Worm (Caenorhabditis elegans) whole organism, midembryonic: ENCODE measurements around the gene cest-34.

Experiments
- T22C8.4 ChIP-seq: fragments of 200-800 bp; sonication (Bioruptor generic); IDR thresholded peaks from 2 replicates; pipeline ENCODE4 v1.3.6; 2022; ENCODE audit warnings: missing genetic modification characterization, missing compliant biosample characterization
- cog-1 ChIP-seq: sonication (generic microtip); optimal IDR thresholded peaks from 2 replicates; lab custom pipeline; 2016; ENCODE audit warnings: missing genetic modification characterization, missing compliant biosample characterization
- flt-1 ChIP-seq: fragments of 200-800 bp; sonication (Bioruptor generic); IDR thresholded peaks from 2 replicates; pipeline ENCODE4 v1.3.6; 2022; ENCODE audit warnings: missing genetic modification characterization, missing compliant biosample characterization
- klf-2 ChIP-seq: fragments of 200-800 bp; sonication (Bioruptor generic); conservative IDR thresholded peaks from 2 replicates; pipeline ENCODE4 v1.3.6; 2022; ENCODE audit warnings: missing genetic modification reagents, missing genetic modification characterization, missing compliant biosample characterization
- med-1 ChIP-seq: sonication (generic microtip); optimal IDR thresholded peaks from 2 replicates; lab custom pipeline; 2017; ENCODE audit warnings: missing genetic modification characterization, mild to moderate bottlenecking, missing compliant biosample characterization, antibody characterized with exemption, missing genetic modification reagents; ENCODE audit not compliant: insufficient read depth
- ref-1 ChIP-seq: fragments of 200-800 bp; sonication (Bioruptor generic); conservative IDR thresholded peaks from 2 replicates; pipeline ENCODE4 v1.3.6; 2022; ENCODE audit warnings: missing genetic modification reagents, missing genetic modification characterization, missing compliant biosample characterization
- tab-1 ChIP-seq: fragments of 200-800 bp; sonication (Bioruptor generic); IDR thresholded peaks from 2 replicates; pipeline ENCODE4 v1.3.6; 2022; ENCODE audit warnings: missing genetic modification characterization, missing compliant biosample characterization
- ztf-23 ChIP-seq: fragments of 200-800 bp; sonication (Bioruptor generic); IDR thresholded peaks from 2 replicates; pipeline ENCODE4 v1.3.6; 2022; ENCODE audit warnings: missing genetic modification reagents, missing genetic modification characterization, missing compliant biosample characterization
- ztf-29 ChIP-seq: fragments of 200-800 bp; sonication (Bioruptor generic); IDR thresholded peaks from 2 replicates; pipeline ENCODE4 v1.3.6; 2022; ENCODE audit warnings: missing genetic modification reagents, missing genetic modification characterization, missing compliant biosample characterization

The cest-34 gene

ce11 chrV:6694668-6695067 is 18.1 kb downstream of the cest-34 start, which contains the start of gene W02F12.8:
Gene W02F12.8, minus strand, starts transcription at chrV:6694768.
- TF ChIP-seq cog-1 (tag; lab: Kevin White, UChicago), result no peak
- TF ChIP-seq T22C8.4, result no peak
- no peak for TF ChIP-seq ztf-29
- no peak for TF ChIP-seq ztf-23 (GFP tag; lab: Robert Waterston, UW)
- no peak for TF ChIP-seq klf-2
- TF ChIP-seq ref-1 (GFP tag; lab: Robert Waterston, UW), result no peak
- no peak for TF ChIP-seq tab-1 (GFP tag; lab: Robert Waterston, UW)
- TF ChIP-seq med-1 (GFP tag; lab: Kevin White, UChicago), result no peak
- no peak for TF ChIP-seq flt-1 (GFP tag; lab: Robert Waterston, UW)

- TF ChIP-seq ztf-23 (GFP tag; lab: Robert Waterston, UW) (no peak), ztf-29 (no peak), klf-2 (no peak), tab-1 (GFP tag; lab: Robert Waterston, UW) (no peak), med-1 (GFP tag; lab: Kevin White, UChicago) (no peak)
These were observed 21.0 kb downstream of the cest-34 start, which contains the start of gene W02F12.2 for ce11 chrV:6697552-6697951. Gene W02F12.2, minus strand, starts transcription at chrV:6697652.

- TF ChIP-seq klf-2 (no peak), flt-1 (GFP tag; lab: Robert Waterston, UW) (no peak), T22C8.4 (no peak), ref-1 (GFP tag; lab: Robert Waterston, UW) (no peak), tab-1 (GFP tag; lab: Robert Waterston, UW) (no peak)
These were observed 22.4 kb downstream of the cest-34 start for ce11 chrV:6699021-6699420.

- TF ChIP-seq klf-2 (no peak), T22C8.4 (no peak), med-1 (GFP tag; lab: Kevin White, UChicago) (no peak), ref-1 (GFP tag; lab: Robert Waterston, UW) (no peak)
These were observed 23.2 kb downstream of the cest-34 start for ce11 chrV:6699833-6700232.

ce11 chrV:6702692-6703091 is 26.1 kb downstream of the cest-34 start, which contains the start of gene era-1:
Gene era-1, plus strand, starts transcription at chrV:6703057.
- no peak for TF ChIP-seq cog-1 (tag; lab: Kevin White, UChicago)
- TF ChIP-seq med-1 (GFP tag; lab: Kevin White, UChicago), result no peak
- TF ChIP-seq tab-1 (GFP tag; lab: Robert Waterston, UW), result no peak
- TF ChIP-seq T22C8.4, result no peak
- no peak for TF ChIP-seq klf-2
- no peak for TF ChIP-seq ztf-23 (GFP tag; lab: Robert Waterston, UW)
- TF ChIP-seq ref-1 (GFP tag; lab: Robert Waterston, UW), result no peak
- no peak for TF ChIP-seq ztf-29
- no peak for TF ChIP-seq flt-1 (GFP tag; lab: Robert Waterston, UW)

- TF ChIP-seq med-1 (GFP tag; lab: Kevin White, UChicago) (no peak), T22C8.4 (no peak), ref-1 (GFP tag; lab: Robert Waterston, UW) (no peak), flt-1 (GFP tag; lab: Robert Waterston, UW) (no peak), ztf-29 (no peak), cog-1 (tag; lab: Kevin White, UChicago) (no peak), klf-2 (no peak)
These were observed 27.9 kb downstream of the cest-34 start for ce11 chrV:6704482-6704881.

ce11 chrV:6705367-6705766 is 28.8 kb downstream of the cest-34 start:
- TF ChIP-seq T22C8.4, result no peak
- TF ChIP-seq klf-2, result no peak
- TF ChIP-seq med-1 (GFP tag; lab: Kevin White, UChicago), result no peak
- TF ChIP-seq ztf-29, result no peak
- no peak for TF ChIP-seq ref-1 (GFP tag; lab: Robert Waterston, UW)
- TF ChIP-seq cog-1 (tag; lab: Kevin White, UChicago), result no peak
- no peak for TF ChIP-seq flt-1 (GFP tag; lab: Robert Waterston, UW)
- TF ChIP-seq tab-1 (GFP tag; lab: Robert Waterston, UW), result no peak
- no peak for TF ChIP-seq ztf-23 (GFP tag; lab: Robert Waterston, UW)

- no peak for TF ChIP-seq tab-1 (GFP tag; lab: Robert Waterston, UW)
These were observed 30.2 kb downstream of the cest-34 start, which contains the start of gene W02F12.4 for ce11 chrV:6706771-6707170. Gene W02F12.4, minus strand, starts transcription at chrV:6706934.

- 0 out of 2 replicates have a peak, but pooled peaks have one; percentile 23 for TF ChIP-seq ref-1 (GFP tag; lab: Robert Waterston, UW)
- peak; percentile 77 for TF ChIP-seq med-1 (GFP tag; lab: Kevin White, UChicago)
- no peak for TF ChIP-seq ztf-29
- no peak for TF ChIP-seq cog-1 (tag; lab: Kevin White, UChicago)
- TF ChIP-seq flt-1 (GFP tag; lab: Robert Waterston, UW), result peak; percentile 73
- no peak for TF ChIP-seq T22C8.4
- TF ChIP-seq tab-1 (GFP tag; lab: Robert Waterston, UW), result peak; percentile 80
- 0 out of 2 replicates have a peak, but pooled peaks have one; percentile 28 for TF ChIP-seq klf-2
- TF ChIP-seq ztf-23 (GFP tag; lab: Robert Waterston, UW), result peak; percentile 82
These were observed 32.6 kb downstream of the cest-34 start, which contains the start of gene dlst-1 for ce11 chrV:6709050-6709683. Gene dlst-1, minus strand, starts transcription at chrV:6709101.

- no peak for TF ChIP-seq klf-2
- no peak for TF ChIP-seq T22C8.4
- TF ChIP-seq ref-1 (GFP tag; lab: Robert Waterston, UW), result no peak
- no peak for TF ChIP-seq flt-1 (GFP tag; lab: Robert Waterston, UW)
These were observed 33.9 kb downstream of the cest-34 start, which contains the start of gene sna-1 for ce11 chrV:6710462-6710861. Gene sna-1, minus strand, starts transcription at chrV:6710679.
